Worm (Caenorhabditis elegans): ENCODE results near the gene srw-115.
"Not testable (repeated sequence)": the region's sequence is repeated elsewhere in the genome, so short reads cannot be mapped to it uniquely, and the experiment has no call there.

The srw-115 gene

ce11 chrV:2976287-2976686 lies 17.4 kb downstream of the srw-115 start, which contains the start of gene srw-124:
TSS of gene srw-124 (plus strand) at chrV:2976587.
- TF ChIP-seq flt-1 (GFP tag; IDR thresholded peaks at IDR 0.05) (no peak), F13C5.2 (tag; optimal IDR thresholded peaks at IDR 0.05) (no peak), scrt-1 (GFP tag; IDR thresholded peaks at IDR 0.05) (no peak), tra-4 (tag; optimal IDR thresholded peaks at IDR 0.05) (no peak), ceh-13 (GFP tag; optimal IDR thresholded peaks at IDR 0.05) (no peak), ceh-36 (tag; optimal IDR thresholded peaks at IDR 0.05) (no peak), pes-1 (GFP tag; IDR thresholded peaks at IDR 0.05) (no peak), tbx-11 (GFP tag; IDR thresholded peaks at IDR 0.05) (no peak), hnd-1 (tag; optimal IDR thresholded peaks at IDR 0.05) (no peak), hmg-4 (GFP tag; optimal IDR thresholded peaks at IDR 0.05) (no peak), ama-1 (optimal IDR thresholded peaks at IDR 0.05) (no peak), sea-1 (GFP tag; conservative IDR thresholded peaks at IDR 0.05) (no peak), tbx-37 (GFP tag; conservative IDR thresholded peaks at IDR 0.05) (no peak), aly-1 (tag; optimal IDR thresholded peaks at IDR 0.05) (no peak), B0310.2 (tag; optimal IDR thresholded peaks at IDR 0.05) (no peak)

- TF ChIP-seq hmbx-1 (tag; optimal IDR thresholded peaks at IDR 0.05); flt-1 (GFP tag; IDR thresholded peaks at IDR 0.05); pes-1 (GFP tag; IDR thresholded peaks at IDR 0.05): not testable (repeated sequence)
These were observed 18.4 kb downstream of the srw-115 start, which contains the start of gene srw-123 for ce11 chrV:2975285-2975684. TSS of gene srw-123 (minus strand) at chrV:2975385.

- TF ChIP-seq hmbx-1 (tag; optimal IDR thresholded peaks at IDR 0.05) (no peak), B0310.2 (tag; optimal IDR thresholded peaks at IDR 0.05) (no peak), flt-1 (GFP tag; IDR thresholded peaks at IDR 0.05) (no peak), hmg-4 (GFP tag; optimal IDR thresholded peaks at IDR 0.05) (no peak), ceh-36 (tag; optimal IDR thresholded peaks at IDR 0.05) (no peak), ceh-13 (GFP tag; optimal IDR thresholded peaks at IDR 0.05) (no peak), ets-7 (tag; optimal IDR thresholded peaks at IDR 0.05) (no peak), sea-1 (GFP tag; conservative IDR thresholded peaks at IDR 0.05) (no peak), hnd-1 (tag; optimal IDR thresholded peaks at IDR 0.05) (no peak), scrt-1 (GFP tag; IDR thresholded peaks at IDR 0.05) (no peak), F13C5.2 (tag; optimal IDR thresholded peaks at IDR 0.05) (no peak), aly-1 (tag; optimal IDR thresholded peaks at IDR 0.05) (no peak), tra-4 (tag; optimal IDR thresholded peaks at IDR 0.05) (no peak)
These were observed 22.3 kb downstream of the srw-115 start, which contains the start of gene srw-129 for ce11 chrV:2971307-2971999. TSS of gene srw-129 (plus strand) at chrV:2971949.

- TF ChIP-seq pes-1 (GFP tag; IDR thresholded peaks at IDR 0.05) (no peak), ceh-36 (tag; optimal IDR thresholded peaks at IDR 0.05) (no peak), ama-1 (optimal IDR thresholded peaks at IDR 0.05) (no peak), flt-1 (GFP tag; IDR thresholded peaks at IDR 0.05) (no peak), hmbx-1 (tag; optimal IDR thresholded peaks at IDR 0.05) (no peak), B0310.2 (tag; optimal IDR thresholded peaks at IDR 0.05) (no peak), F13C5.2 (tag; optimal IDR thresholded peaks at IDR 0.05) (no peak), hnd-1 (tag; optimal IDR thresholded peaks at IDR 0.05) (no peak), tra-4 (tag; optimal IDR thresholded peaks at IDR 0.05) (no peak), tbx-11 (GFP tag; IDR thresholded peaks at IDR 0.05) (no peak), hmg-4 (GFP tag; optimal IDR thresholded peaks at IDR 0.05) (no peak), aly-1 (tag; optimal IDR thresholded peaks at IDR 0.05) (no peak), sea-1 (GFP tag; conservative IDR thresholded peaks at IDR 0.05) (no peak), scrt-1 (GFP tag; IDR thresholded peaks at IDR 0.05) (no peak), ets-7 (tag; optimal IDR thresholded peaks at IDR 0.05) (no peak), ceh-13 (GFP tag; optimal IDR thresholded peaks at IDR 0.05) (no peak), tbx-37 (GFP tag; conservative IDR thresholded peaks at IDR 0.05) (no peak)
These were observed 28.9 kb downstream of the srw-115 start, which contains the start of gene srh-88 for ce11 chrV:2964786-2965185. TSS of gene srh-88 (minus strand) at chrV:2964886.

- TF ChIP-seq ets-7 (tag; optimal IDR thresholded peaks at IDR 0.05) (no peak), aly-1 (tag; optimal IDR thresholded peaks at IDR 0.05) (no peak), ceh-36 (tag; optimal IDR thresholded peaks at IDR 0.05) (no peak), hmg-4 (GFP tag; optimal IDR thresholded peaks at IDR 0.05) (no peak), hmbx-1 (tag; optimal IDR thresholded peaks at IDR 0.05) (no peak), pes-1 (GFP tag; IDR thresholded peaks at IDR 0.05) (no peak), sea-1 (GFP tag; conservative IDR thresholded peaks at IDR 0.05) (no peak), F13C5.2 (tag; optimal IDR thresholded peaks at IDR 0.05) (no peak), ama-1 (optimal IDR thresholded peaks at IDR 0.05) (no peak)
These were observed 30.8 kb downstream of the srw-115 start, which contains the start of gene srw-138 for ce11 chrV:2962960-2963359. TSS of gene srw-138 (minus strand) at chrV:2963060.

- TF ChIP-seq aly-1 (tag; optimal IDR thresholded peaks at IDR 0.05) (no peak), tra-4 (tag; optimal IDR thresholded peaks at IDR 0.05) (no peak), tbx-11 (GFP tag; IDR thresholded peaks at IDR 0.05) (no peak), B0310.2 (tag; optimal IDR thresholded peaks at IDR 0.05) (no peak), tbx-37 (GFP tag; conservative IDR thresholded peaks at IDR 0.05) (no peak), pes-1 (GFP tag; IDR thresholded peaks at IDR 0.05) (no peak), ceh-13 (GFP tag; optimal IDR thresholded peaks at IDR 0.05) (no peak), hnd-1 (tag; optimal IDR thresholded peaks at IDR 0.05) (no peak), ama-1 (optimal IDR thresholded peaks at IDR 0.05) (no peak), ets-7 (tag; optimal IDR thresholded peaks at IDR 0.05) (no peak)
These were observed 32.8 kb downstream of the srw-115 start, which contains the start of gene srw-144 for ce11 chrV:2960894-2961293. TSS of gene srw-144 (minus strand) at chrV:2960994.

- TF ChIP-seq tbx-11 (GFP tag; IDR thresholded peaks at IDR 0.05) = no peak
- TF ChIP-seq tbx-37 (GFP tag; conservative IDR thresholded peaks at IDR 0.05) = no peak
- TF ChIP-seq scrt-1 (GFP tag; IDR thresholded peaks at IDR 0.05) = no peak
- TF ChIP-seq hmg-4 (GFP tag; optimal IDR thresholded peaks at IDR 0.05) = no peak
- no peak for TF ChIP-seq ets-7 (tag; optimal IDR thresholded peaks at IDR 0.05)
- no peak for TF ChIP-seq sea-1 (GFP tag; conservative IDR thresholded peaks at IDR 0.05)
- no peak for TF ChIP-seq hnd-1 (tag; optimal IDR thresholded peaks at IDR 0.05)
- no peak for TF ChIP-seq pes-1 (GFP tag; IDR thresholded peaks at IDR 0.05)
- TF ChIP-seq hmbx-1 (tag; optimal IDR thresholded peaks at IDR 0.05) = no peak
- TF ChIP-seq flt-1 (GFP tag; IDR thresholded peaks at IDR 0.05) = no peak
- no peak for TF ChIP-seq ama-1 (optimal IDR thresholded peaks at IDR 0.05)
These were observed 35.5 kb downstream of the srw-115 start, which contains the start of gene srw-142 for ce11 chrV:2958202-2958601. TSS of gene srw-142 (minus strand) at chrV:2958302.

All from whole organism, early embryonic.